Fruit fly (Drosophila melanogaster) whole organism, embryonic: ENCODE results near the gene RpL24.
A peak's percentile ranks its signal among the peaks of the same experiment; 100 is the strongest.

Source experiments
- Atf3 ChIP-seq: fragments of 200-800 bp; sonication (Bioruptor generic); optimal IDR thresholded peaks from 3 replicates; lab custom pipeline; 2016; ENCODE audit warnings: missing biosample characterization, missing genetic modification characterization
- CG1024 ChIP-seq: fragments of 200-800 bp; sonication (Bioruptor generic); IDR thresholded peaks from 2 replicates; pipeline ENCODE4 v1.3.6; 2022; ENCODE audit warnings: missing biosample characterization, missing genetic modification characterization
- CG10462 ChIP-seq: fragments of 200-800 bp; sonication (Bioruptor generic); optimal IDR thresholded peaks from 2 replicates; lab custom pipeline; 2016; ENCODE audit warnings: missing biosample characterization, missing genetic modification characterization
- CG11696 ChIP-seq: fragments of 200-800 bp; sonication (Bioruptor generic); IDR thresholded peaks from 2 replicates; pipeline ENCODE4 v1.3.6; 2022; ENCODE audit warnings: missing biosample characterization, missing genetic modification characterization
- CG12659 ChIP-seq: fragments of 200-800 bp; sonication (Bioruptor generic); optimal IDR thresholded peaks from 3 replicates; lab custom pipeline; 2017; ENCODE audit warnings: mild to moderate bottlenecking, missing biosample characterization, missing genetic modification reagents, missing genetic modification characterization
- CG14860 ChIP-seq: fragments of 200-800 bp; sonication (Bioruptor generic); IDR thresholded peaks from 3 replicates; pipeline ENCODE4 v1.3.6; 2022; ENCODE audit warnings: missing biosample characterization, missing genetic modification characterization; ENCODE audit not compliant: partially characterized antibody
- CG15269 ChIP-seq: fragments of 200-800 bp; sonication (Bioruptor generic); optimal IDR thresholded peaks from 2 replicates; lab custom pipeline; 2018; ENCODE audit warnings: missing biosample characterization, mild to moderate bottlenecking, missing genetic modification characterization, moderate library complexity
- CG15514 ChIP-seq: fragments of 200-800 bp; sonication (Bioruptor generic); optimal IDR thresholded peaks from 3 replicates; lab custom pipeline; 2017; ENCODE audit warnings: missing biosample characterization, missing genetic modification characterization, mild to moderate bottlenecking, moderate library complexity, missing genetic modification reagents
- CG1647 ChIP-seq: fragments of 200-800 bp; sonication (Bioruptor generic); optimal IDR thresholded peaks from 3 replicates; lab custom pipeline; 2016; ENCODE audit warnings: missing biosample characterization, missing genetic modification characterization
- CG17568 ChIP-seq: fragments of 200-800 bp; sonication (Bioruptor generic); optimal IDR thresholded peaks from 2 replicates; lab custom pipeline; 2018; ENCODE audit warnings: missing biosample characterization, mild to moderate bottlenecking, missing genetic modification characterization, moderate library complexity
- CG1792 ChIP-seq: fragments of 200-800 bp; sonication (Bioruptor generic); optimal IDR thresholded peaks from 2 replicates; lab custom pipeline; 2016; ENCODE audit warnings: missing biosample characterization, missing genetic modification characterization
- CG2712 ChIP-seq: fragments of 200-800 bp; optimal IDR thresholded peaks from 3 replicates; lab custom pipeline; 2019; ENCODE audit warnings: missing biosample characterization, mild to moderate bottlenecking, missing genetic modification characterization, moderate library complexity
- CG4360 ChIP-seq: fragments of 200-800 bp; sonication (Bioruptor generic); IDR thresholded peaks from 2 replicates; pipeline ENCODE4 v1.3.6; 2022; ENCODE audit warnings: missing biosample characterization, missing genetic modification characterization
- CG6765 ChIP-seq: fragments of 200-800 bp; sonication (Bioruptor generic); optimal IDR thresholded peaks from 3 replicates; lab custom pipeline; 2017; ENCODE audit warnings: missing biosample characterization, mild to moderate bottlenecking, missing genetic modification characterization
- CG6813 ChIP-seq: fragments of 200-800 bp; sonication (Bioruptor generic); optimal IDR thresholded peaks from 2 replicates; lab custom pipeline; 2017; ENCODE audit warnings: missing biosample characterization, missing genetic modification characterization, mild to moderate bottlenecking, moderate library complexity, missing genetic modification reagents
- CG7372 ChIP-seq: fragments of 200-800 bp; sonication (Bioruptor generic); IDR thresholded peaks from 2 replicates; pipeline ENCODE4 v1.3.6; 2022; ENCODE audit warnings: missing biosample characterization, missing genetic modification characterization
- CG7987 ChIP-seq: fragments of 200-800 bp; sonication (Bioruptor generic); optimal IDR thresholded peaks from 2 replicates; lab custom pipeline; 2018; ENCODE audit warnings: missing biosample characterization, mild to moderate bottlenecking, missing genetic modification characterization, moderate library complexity
- CG9876 ChIP-seq: fragments of 200-800 bp; sonication (Bioruptor generic); optimal IDR thresholded peaks from 2 replicates; lab custom pipeline; 2016; ENCODE audit warnings: missing biosample characterization, missing genetic modification characterization
- Camta ChIP-seq: fragments of 200-800 bp; sonication (Bioruptor generic); optimal IDR thresholded peaks from 2 replicates; lab custom pipeline; 2016; ENCODE audit warnings: missing biosample characterization, missing genetic modification characterization
- CkIIα-i1 ChIP-seq: fragments of 200-800 bp; sonication (Bioruptor generic); IDR thresholded peaks from 2 replicates; pipeline ENCODE4 v1.3.6; 2022; ENCODE audit warnings: missing biosample characterization, missing genetic modification characterization
- D19A ChIP-seq: fragments of 200-800 bp; optimal IDR thresholded peaks from 3 replicates; lab custom pipeline; 2019; ENCODE audit warnings: missing biosample characterization, mild to moderate bottlenecking, missing genetic modification characterization, moderate library complexity
- Deaf1 ChIP-seq: fragments of 200-800 bp; optimal IDR thresholded peaks from 3 replicates; lab custom pipeline; 2019; ENCODE audit warnings: missing biosample characterization, mild to moderate bottlenecking, missing genetic modification characterization, moderate library complexity
- Doc3 ChIP-seq: fragments of 200-800 bp; sonication (Bioruptor generic); IDR thresholded peaks from 3 replicates; pipeline ENCODE4 v1.3.6; 2022; ENCODE audit warnings: missing biosample characterization, missing genetic modification characterization; ENCODE audit not compliant: partially characterized antibody
- HHEX ChIP-seq: fragments of 200-800 bp; sonication (Bioruptor generic); optimal IDR thresholded peaks from 3 replicates; lab custom pipeline; 2017; ENCODE audit warnings: missing biosample characterization, mild to moderate bottlenecking, missing genetic modification characterization, missing genetic modification reagents
- Hr78 ChIP-seq, 2 experiments: fragments of 200-800 bp in 1 of 2; fragments of >200 bp in 1 of 2; sonication (Bioruptor generic) in 1 of 2; optimal IDR thresholded peaks; 2 replicates each; lab custom pipeline; 2017 to 2019; ENCODE audit warnings: missing biosample characterization in 2 of 2, missing genetic modification characterization in 2 of 2, mild to moderate bottlenecking in 1 of 2, moderate library complexity in 1 of 2
- Lim3 ChIP-seq: fragments of 200-800 bp; sonication (Bioruptor generic); IDR thresholded peaks from 2 replicates; pipeline ENCODE4 v1.3.6; 2022; ENCODE audit warnings: missing biosample characterization, missing genetic modification characterization
- Mrtf ChIP-seq: fragments of 200-800 bp; sonication (Bioruptor generic); IDR thresholded peaks from 3 replicates; pipeline ENCODE4 v1.3.6; 2022; ENCODE audit warnings: missing biosample characterization, missing genetic modification characterization
- Myb ChIP-seq: fragments of 200-800 bp; sonication (Bioruptor generic); optimal IDR thresholded peaks from 2 replicates; lab custom pipeline; 2016; ENCODE audit warnings: missing biosample characterization, missing genetic modification characterization
- Nf-YC ChIP-seq: fragments of 200-800 bp; optimal IDR thresholded peaks from 3 replicates; lab custom pipeline; 2019; ENCODE audit warnings: missing biosample characterization, mild to moderate bottlenecking, missing genetic modification characterization, moderate library complexity
- Poxn ChIP-seq: fragments of 200-800 bp; sonication (Bioruptor generic); IDR thresholded peaks from 2 replicates; pipeline ENCODE4 v1.3.6; 2022; ENCODE audit warnings: missing biosample characterization, missing genetic modification characterization
- Side ChIP-seq: fragments of 200-800 bp; sonication (Bioruptor generic); optimal IDR thresholded peaks from 2 replicates; lab custom pipeline; 2016; ENCODE audit warnings: missing biosample characterization, missing genetic modification characterization
- bigmax ChIP-seq: fragments of 200-800 bp; sonication (Bioruptor generic); optimal IDR thresholded peaks from 2 replicates; lab custom pipeline; 2018; ENCODE audit warnings: missing biosample characterization, mild to moderate bottlenecking, missing genetic modification characterization
- cas ChIP-seq: fragments of 200-800 bp; sonication (Bioruptor generic); IDR thresholded peaks from 2 replicates; pipeline ENCODE4 v1.3.6; 2022; ENCODE audit warnings: missing biosample characterization, missing genetic modification characterization
- dm ChIP-seq: fragments of 200-800 bp; sonication (Bioruptor generic); optimal IDR thresholded peaks from 3 replicates; lab custom pipeline; 2016; ENCODE audit warnings: missing biosample characterization, missing genetic modification characterization
- gce ChIP-seq: fragments of 200-800 bp; sonication (Bioruptor generic); IDR thresholded peaks from 3 replicates; pipeline ENCODE4 v1.3.6; 2022; ENCODE audit warnings: missing biosample characterization, missing genetic modification characterization
- grau ChIP-seq: fragments of 200-800 bp; optimal IDR thresholded peaks from 3 replicates; lab custom pipeline; 2019; ENCODE audit warnings: missing biosample characterization, mild to moderate bottlenecking, missing genetic modification characterization, moderate library complexity
- ham ChIP-seq: fragments of 200-800 bp; sonication (Bioruptor generic); IDR thresholded peaks from 2 replicates; pipeline ENCODE4 v1.3.6; 2022; ENCODE audit warnings: missing biosample characterization, missing genetic modification characterization
- kah ChIP-seq: fragments of 200-800 bp; sonication (Bioruptor generic); optimal IDR thresholded peaks from 2 replicates; lab custom pipeline; 2018; ENCODE audit warnings: missing biosample characterization, mild to moderate bottlenecking, missing genetic modification characterization
- onecut ChIP-seq: fragments of 200-800 bp; sonication (Bioruptor generic); IDR thresholded peaks from 2 replicates; pipeline ENCODE4 v1.3.6; 2022; ENCODE audit warnings: missing biosample characterization, missing genetic modification characterization
- otp ChIP-seq: fragments of 200-800 bp; sonication (Bioruptor generic); IDR thresholded peaks from 3 replicates; pipeline ENCODE4, ENCODE4 v1.3.6; 2022; ENCODE audit warnings: missing biosample characterization, missing genetic modification characterization
- prd ChIP-seq, 3 experiments: fragments of >200 bp in 2 of 3; fragments of 200-800 bp in 1 of 3; sonication (Bioruptor generic) in 1 of 3; optimal IDR thresholded peaks in 2 of 3; IDR thresholded peaks in 1 of 3; 2 replicates in 2 of 3; 3 replicates in 1 of 3; pipeline versions ENCODE4 v1.3.6 to Lab custom; 2017 to 2022; ENCODE audit warnings: missing biosample characterization in 1 of 3, missing genetic modification characterization in 1 of 3
- run ChIP-seq: fragments of 200-800 bp; sonication (Bioruptor generic); optimal IDR thresholded peaks from 3 replicates; lab custom pipeline; 2018; ENCODE audit warnings: missing biosample characterization, mild to moderate bottlenecking, missing genetic modification characterization
- schlank ChIP-seq: fragments of 200-800 bp; sonication (Bioruptor generic); optimal IDR thresholded peaks from 2 replicates; lab custom pipeline; 2018; ENCODE audit warnings: missing biosample characterization, mild to moderate bottlenecking, missing genetic modification characterization
- ssp ChIP-seq: fragments of 200-800 bp; sonication (Bioruptor generic); IDR thresholded peaks from 2 replicates; pipeline ENCODE4 v1.3.6; 2022; ENCODE audit warnings: missing biosample characterization, missing genetic modification characterization
- stc ChIP-seq: fragments of 200-800 bp; sonication (Bioruptor generic); IDR thresholded peaks from 2 replicates; pipeline ENCODE4 v1.3.6; 2022; ENCODE audit warnings: missing biosample characterization, missing genetic modification characterization
- unpg ChIP-seq: fragments of 200-800 bp; sonication (Bioruptor generic); optimal IDR thresholded peaks from 3 replicates; lab custom pipeline; 2018; ENCODE audit warnings: missing biosample characterization, mild to moderate bottlenecking, missing genetic modification characterization, moderate library complexity
- wek ChIP-seq: fragments of 200-800 bp; sonication (Bioruptor generic); optimal IDR thresholded peaks from 3 replicates; lab custom pipeline; 2018; ENCODE audit warnings: missing biosample characterization, mild to moderate bottlenecking, missing genetic modification characterization, moderate library complexity
- zfh2 ChIP-seq: fragments of 200-800 bp; sonication (Bioruptor generic); optimal IDR thresholded peaks from 2 replicates; lab custom pipeline; 2016; ENCODE audit warnings: missing biosample characterization, missing genetic modification characterization

Gene RpL24

dm6 chr2L:13414525-13415481 lies 19.9 kb upstream of the RpL24 start, which contains the start of the genes CG16956, CG42784 and CG43850 (continued):
- TF ChIP-seq wek (GFP tag; lab: Kevin White, UChicago) (peak; percentile 80), CG7372 (GFP tag; lab: Robert Waterston, UW) (no peak), CG1792 (GFP tag; lab: Kevin White, UChicago) (no peak), Lim3 (GFP tag; lab: Robert Waterston, UW) (no peak), CG14860 (no peak), Poxn (no peak), CG6765 (GFP tag; lab: Kevin White, UChicago) (peak; percentile 90), CG15269 (peak; percentile 66), Doc3 (no peak), unpg (peak; percentile 67), CG9876 (GFP tag; lab: Kevin White, UChicago) (no peak), bigmax (peak; percentile 57), Hr78 (GFP tag; optimal IDR thresholded peaks at IDR 0.05; lab: Kevin White, UChicago) (no peak), CG6813 (GFP tag; lab: Kevin White, UChicago) (peak; percentile 85), CG15514 (GFP tag; lab: Kevin White, UChicago) (peak; percentile 87), kah (GFP tag; lab: Kevin White, UChicago) (peak; percentile 49), CG1647 (GFP tag; lab: Kevin White, UChicago) (no peak), prd (optimal IDR thresholded peaks at IDR 0.05; lab: Kevin White, UChicago) (no peak), prd (GFP tag; IDR thresholded peaks at IDR 0.05; lab: Robert Waterston, UW) (no peak), dm (no peak), CG17568 (GFP tag; lab: Kevin White, UChicago) (peak; percentile 87), ham (GFP tag; lab: Robert Waterston, UW) (no peak), D19A (tag; lab: Kevin White, UChicago) (no peak), cas (GFP tag; lab: Robert Waterston, UW) (no peak), CkIIα-i1 (GFP tag; lab: Robert Waterston, UW) (no peak), onecut (GFP tag; lab: Robert Waterston, UW) (peak; percentile 59), CG10462 (no peak), run (tag; lab: Kevin White, UChicago) (peak; percentile 41), CG11696 (GFP tag; lab: Robert Waterston, UW) (0 out of 2 replicates have a peak, but pooled peaks have one; percentile 20), Side (GFP tag; lab: Kevin White, UChicago) (peak; percentile 28), Nf-YC (tag; lab: Kevin White, UChicago) (peak; percentile 49), schlank (peak; percentile 89), Deaf1 (tag; lab: Kevin White, UChicago) (peak; percentile 48), otp (GFP tag; lab: Robert Waterston, UW) (no peak), gce (GFP tag; lab: Robert Waterston, UW) (0 out of 3 replicates have a peak, but pooled peaks have one; percentile 52), CG12659 (GFP tag; lab: Kevin White, UChicago) (peak; percentile 63), ssp (GFP tag; lab: Robert Waterston, UW) (no peak), zfh2 (GFP tag; lab: Kevin White, UChicago) (no peak), Myb (GFP tag; lab: Kevin White, UChicago) (no peak), CG2712 (tag; lab: Kevin White, UChicago) (no peak), CG1024 (no peak), CG7987 (GFP tag; lab: Kevin White, UChicago) (peak; percentile 86), stc (GFP tag; lab: Robert Waterston, UW) (no peak), Mrtf (GFP tag; lab: Robert Waterston, UW) (no peak), CG4360 (GFP tag; lab: Robert Waterston, UW) (no peak), HHEX (GFP tag; lab: Kevin White, UChicago) (peak; percentile 78), Atf3 (GFP tag; lab: Kevin White, UChicago) (no peak), Camta (GFP tag; lab: Kevin White, UChicago) (no peak), grau (tag; lab: Kevin White, UChicago) (peak; percentile 57)
